Worm (Caenorhabditis elegans): ENCODE results near the gene swan-2.

Gene swan-2

ce11 chrV:13812330-13812729 lies 8.2 kb upstream of the swan-2 start:
- TF ChIP-seq nfya-1 (tag; optimal IDR thresholded peaks at IDR 0.05) (no peak), unc-42 (tag; optimal IDR thresholded peaks at IDR 0.05) (peak; percentile 68)

DNA sequence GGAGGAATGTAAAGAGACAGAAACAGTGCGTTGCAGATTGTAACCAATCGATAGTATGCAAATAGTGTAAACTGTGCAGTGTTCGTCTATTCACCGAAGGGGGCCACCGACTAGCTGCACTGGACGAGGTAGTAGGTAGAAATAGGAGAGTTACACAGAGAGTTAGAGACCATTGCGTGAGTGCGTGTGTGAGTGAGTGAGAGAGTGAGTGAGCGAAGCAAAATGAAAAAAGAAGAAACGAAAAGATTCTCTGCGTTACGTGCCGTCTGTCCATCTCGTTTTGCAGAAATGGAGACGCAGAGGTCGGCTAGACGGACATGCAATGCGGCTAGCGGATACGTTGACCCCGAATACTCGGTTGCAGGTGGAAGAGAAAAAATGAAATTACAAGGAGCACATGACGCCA lies 4.4 kb upstream of the swan-2 start:
- TF ChIP-seq sdc-2 (tag; optimal IDR thresholded peaks at IDR 0.05) (peak; percentile 17), ceh-45 (GFP tag; IDR thresholded peaks at IDR 0.05) (no peak), fkh-6 (tag; optimal IDR thresholded peaks at IDR 0.05) (no peak), sox-2 (GFP tag; IDR thresholded peaks at IDR 0.05) (peak; percentile 13; the same call in 1 of the 2 replicates), rnt-1 (tag; optimal IDR thresholded peaks at IDR 0.05) (peak; percentile 39), ceh-18 (tag; optimal IDR thresholded peaks at IDR 0.05) (peak; percentile 72), elt-2 (tag; optimal IDR thresholded peaks at IDR 0.05) (peak; percentile 18), Y22D7AL.16 (tag; optimal IDR thresholded peaks at IDR 0.05) (no peak), ceh-14 (tag; optimal IDR thresholded peaks at IDR 0.05) (peak; percentile 6), pax-1 (tag; optimal IDR thresholded peaks at IDR 0.05) (peak; percentile 12), C38D4.7 (GFP tag; optimal IDR thresholded peaks at IDR 0.05) (no peak), fax-1 (tag; optimal IDR thresholded peaks at IDR 0.05) (no peak), ceh-30 (tag; optimal IDR thresholded peaks at IDR 0.05) (peak; percentile 9), pros-1 (tag; optimal IDR thresholded peaks at IDR 0.05) (peak; percentile 49), ceh-34 (tag; optimal IDR thresholded peaks at IDR 0.05) (peak; percentile 81), unc-55 (GFP tag; optimal IDR thresholded peaks at IDR 0.05) (peak; percentile 36), ceh-31 (tag; optimal IDR thresholded peaks at IDR 0.05) (peak; percentile 77), F13H6.1 (tag; optimal IDR thresholded peaks at IDR 0.05) (peak; percentile 33), unc-86 (tag; optimal IDR thresholded peaks at IDR 0.05) (no peak), hlh-8 (tag; optimal IDR thresholded peaks at IDR 0.05) (peak; percentile 44), npax-4 (tag; optimal IDR thresholded peaks at IDR 0.05) (no peak), tbx-2 (tag; optimal IDR thresholded peaks at IDR 0.05) (peak; percentile 82), syd-9 (tag; optimal IDR thresholded peaks at IDR 0.05) (peak; percentile 50), eyg-1 (tag; optimal IDR thresholded peaks at IDR 0.05) (no peak), ceh-2 (tag; optimal IDR thresholded peaks at IDR 0.05) (peak; percentile 42), nfya-1 (tag; optimal IDR thresholded peaks at IDR 0.05) (peak; percentile 79), ref-2 (tag; optimal IDR thresholded peaks at IDR 0.05) (peak; percentile 75), unc-42 (tag; optimal IDR thresholded peaks at IDR 0.05) (peak; percentile 53), hlh-30 (tag; optimal IDR thresholded peaks at IDR 0.05; ENCODE audit: insufficient read depth) (peak; percentile 59)

DNA sequence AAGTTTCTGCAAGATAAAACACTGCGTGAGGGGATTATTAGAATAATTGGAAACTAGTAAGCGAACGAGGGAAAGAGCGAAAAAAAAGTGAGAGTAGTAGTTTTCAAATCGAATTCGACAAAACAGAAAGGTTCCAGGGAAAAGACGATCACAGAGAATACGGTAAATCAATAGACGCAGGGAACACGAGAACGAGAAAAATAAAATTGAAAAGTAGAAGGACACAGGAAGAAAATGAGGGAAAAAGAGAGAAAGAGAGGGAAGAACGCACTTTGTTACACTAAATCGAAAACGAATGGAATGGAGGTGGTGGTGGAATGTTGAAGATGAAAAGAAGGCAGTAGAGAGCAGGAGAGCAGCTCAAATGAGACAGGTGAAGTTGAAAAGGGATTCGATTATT lies 3.2 kb upstream of the swan-2 start, which contains the start of gene swan-1:
swan-1 (minus strand) TSS at position 6 of the 400 bp plus-strand sequence.
- TF ChIP-seq Y22D7AL.16 (tag; optimal IDR thresholded peaks at IDR 0.05) (no peak), ceh-22 (tag; optimal IDR thresholded peaks at IDR 0.05) (no peak), pax-1 (tag; optimal IDR thresholded peaks at IDR 0.05) (no peak), unc-55 (GFP tag; optimal IDR thresholded peaks at IDR 0.05) (no peak), C08G9.2 (tag; optimal IDR thresholded peaks at IDR 0.05) (no peak)

DNA sequence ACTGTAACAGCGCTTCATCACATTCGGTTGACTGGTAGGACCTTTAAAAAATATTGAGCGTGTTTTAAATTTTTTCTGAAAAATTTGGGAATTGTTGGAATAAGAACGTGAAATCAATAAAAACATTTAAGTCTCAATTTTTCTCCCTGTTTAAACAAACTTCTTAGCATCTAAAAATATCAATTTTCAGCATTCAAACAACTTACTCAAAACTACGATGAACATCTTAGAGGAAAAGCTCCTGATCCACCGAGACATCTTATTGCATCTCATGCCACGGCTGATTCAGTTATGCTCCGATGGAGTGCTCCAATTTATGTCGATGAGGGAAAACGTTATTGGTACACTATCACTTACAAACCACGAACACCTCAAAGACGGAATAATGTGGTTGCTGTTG lies 4.9 kb downstream of the swan-2 start:
- TF ChIP-seq nhr-11 (tag; optimal IDR thresholded peaks at IDR 0.05) (no peak), pros-1 (tag; optimal IDR thresholded peaks at IDR 0.05) (no peak), ttx-3 (tag; optimal IDR thresholded peaks at IDR 0.05) (no peak)

DNA sequence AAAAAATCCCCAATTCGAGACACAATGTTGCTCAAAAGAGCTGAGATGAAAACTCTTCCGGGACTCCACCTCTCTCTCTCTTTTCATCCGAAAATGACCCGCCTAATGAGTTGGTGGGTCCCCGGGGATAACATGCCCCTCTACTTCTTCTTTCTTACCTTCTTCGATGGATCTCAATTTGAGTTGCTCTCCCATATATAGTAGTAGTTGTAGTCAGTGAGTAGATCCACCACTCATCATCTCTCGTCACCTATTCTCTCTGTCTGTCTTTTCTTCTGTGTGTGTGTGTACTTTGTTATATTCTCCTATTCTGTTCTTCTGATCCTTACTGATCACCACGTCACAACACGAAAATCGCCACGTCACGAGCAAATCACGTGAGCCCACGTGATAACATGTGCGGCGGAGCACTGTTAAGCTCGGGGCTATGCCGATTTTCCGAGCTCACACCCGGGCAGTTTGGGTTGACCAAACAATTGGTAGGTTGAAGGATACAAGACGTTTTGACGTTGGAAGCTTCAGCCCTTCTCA lies 7.8 kb downstream of the swan-2 start, which contains the start of gene twk-32:
twk-32 (plus strand) TSS at position 396 of the 531 bp plus-strand sequence.
- peak; percentile 19 for TF ChIP-seq hlh-30 (tag; optimal IDR thresholded peaks at IDR 0.05; ENCODE audit: insufficient read depth)
- TF ChIP-seq ceh-30 (tag; optimal IDR thresholded peaks at IDR 0.05) = no peak

- no peak for TF ChIP-seq K09A11.1 (tag; optimal IDR thresholded peaks at IDR 0.05; ENCODE audit: insufficient read depth)
- no peak for TF ChIP-seq gmeb-2 (tag; optimal IDR thresholded peaks at IDR 0.05)
- TF ChIP-seq nhr-11 (tag; optimal IDR thresholded peaks at IDR 0.05) = no peak
- no peak for TF ChIP-seq C08G9.2 (tag; optimal IDR thresholded peaks at IDR 0.05)
- TF ChIP-seq lim-6 (tag; optimal IDR thresholded peaks at IDR 0.05) = no peak
- TF ChIP-seq hlh-13 (GFP tag; optimal IDR thresholded peaks at IDR 0.05) = no peak
- TF ChIP-seq unc-86 (tag; optimal IDR thresholded peaks at IDR 0.05) = no peak
- no peak for TF ChIP-seq hlh-6 (tag; optimal IDR thresholded peaks at IDR 0.05)
- TF ChIP-seq ceh-31 (tag; optimal IDR thresholded peaks at IDR 0.05) = no peak
- TF ChIP-seq lin-11 (tag; optimal IDR thresholded peaks at IDR 0.05) = no peak
- TF ChIP-seq pha-4 (tag; optimal IDR thresholded peaks at IDR 0.05) = no peak
- TF ChIP-seq ceh-34 (tag; optimal IDR thresholded peaks at IDR 0.05) = no peak
- TF ChIP-seq F13H6.1 (tag; optimal IDR thresholded peaks at IDR 0.05) = no peak
- no peak for TF ChIP-seq eyg-1 (tag; optimal IDR thresholded peaks at IDR 0.05)
- no peak for TF ChIP-seq pax-1 (tag; optimal IDR thresholded peaks at IDR 0.05)
- TF ChIP-seq unc-42 (tag; optimal IDR thresholded peaks at IDR 0.05) = no peak
Measured at ce11 chrV:13794046-13794445, 10.0 kb downstream of the swan-2 start.
